Worm (Caenorhabditis elegans): ENCODE measurements around the gene stdh-3.

Gene stdh-3

ce11 chrV:13907557-13908104 is 3.2 kb downstream of the stdh-3 start (continued):
- peak; percentile 81 for TF ChIP-seq ets-4 (GFP tag; optimal IDR thresholded peaks at IDR 0.05)
- no peak; the same call in none of the 2 replicates for TF ChIP-seq F33H1.4 (GFP tag; IDR thresholded peaks at IDR 0.05)
- no peak for TF ChIP-seq hlh-12 (tag; optimal IDR thresholded peaks at IDR 0.05)
- peak; percentile 71 for TF ChIP-seq attf-6 (GFP tag; IDR thresholded peaks at IDR 0.05)
- no peak for TF ChIP-seq efl-1 (GFP tag; optimal IDR thresholded peaks at IDR 0.05)
- peak; percentile 35 for TF ChIP-seq die-1 (tag; optimal IDR thresholded peaks at IDR 0.05)
- TF ChIP-seq lin-40 (tag; optimal IDR thresholded peaks at IDR 0.05): peak; percentile 22
- TF ChIP-seq ceh-79 (tag; optimal IDR thresholded peaks at IDR 0.05): no peak
- TF ChIP-seq nhr-80 (tag; optimal IDR thresholded peaks at IDR 0.05): peak; percentile 47
- peak; percentile 88 for TF ChIP-seq somi-1 (GFP tag; optimal IDR thresholded peaks at IDR 0.05)
- peak; percentile 95 for TF ChIP-seq Y53G8AR.9 (GFP tag; conservative IDR thresholded peaks at IDR 0.05)
- peak; percentile 67 for TF ChIP-seq athp-1 (tag; optimal IDR thresholded peaks at IDR 0.05)
- TF ChIP-seq dpff-1 (tag; optimal IDR thresholded peaks at IDR 0.05): no peak
- TF ChIP-seq F37B4.10 (GFP tag; IDR thresholded peaks at IDR 0.05): peak; percentile 93; the same call in 1 of the 2 replicates
- 0 out of 2 replicates have a peak, but pooled peaks have one; percentile 16 for TF ChIP-seq attf-3 (GFP tag; conservative IDR thresholded peaks at IDR 0.05)
- no peak for TF ChIP-seq aptf-2 (GFP tag; conservative IDR thresholded peaks at IDR 0.05)
- peak; percentile 55 for TF ChIP-seq K12H6.12 (tag; optimal IDR thresholded peaks at IDR 0.05)
- peak; percentile 77 for TF ChIP-seq cebp-1 (GFP tag; IDR thresholded peaks at IDR 0.05)
- TF ChIP-seq cebp-1 (tag; optimal IDR thresholded peaks at IDR 0.05): peak; percentile 94
- TF ChIP-seq B0261.1 (tag; optimal IDR thresholded peaks at IDR 0.05): no peak
- TF ChIP-seq ztf-26 (tag; optimal IDR thresholded peaks at IDR 0.05): peak; percentile 86
- TF ChIP-seq madf-10 (tag; optimal IDR thresholded peaks at IDR 0.05): peak; percentile 64
- TF ChIP-seq cebp-2 (GFP tag; IDR thresholded peaks at IDR 0.05): 0 out of 2 replicates have a peak, but pooled peaks have one; percentile 58
- TF ChIP-seq sea-2 (GFP tag; IDR thresholded peaks at IDR 0.05): peak; percentile 22; the same call in 1 of the 2 replicates
- peak; percentile 98 for TF ChIP-seq repo-1 (tag; optimal IDR thresholded peaks at IDR 0.05)
- TF ChIP-seq xnd-1 (tag; optimal IDR thresholded peaks at IDR 0.05): no peak

- TF ChIP-seq nfyb-1 (GFP tag; IDR thresholded peaks at IDR 0.05) (peak; percentile 64), F33H1.4 (GFP tag; IDR thresholded peaks at IDR 0.05) (no peak), attf-5 (GFP tag; optimal IDR thresholded peaks at IDR 0.05) (no peak), Y95B8A.8 (GFP tag; IDR thresholded peaks at IDR 0.05) (peak; percentile 71; the same call in 1 of the 2 replicates), ztf-28 (GFP tag; IDR thresholded peaks at IDR 0.05) (peak; percentile 33; the same call in 1 of the 2 replicates), Y79H2A.3 (GFP tag; conservative IDR thresholded peaks at IDR 0.05) (peak; percentile 6; the same call in 1 of the 2 replicates), ama-1 (optimal IDR thresholded peaks at IDR 0.05) (peak; percentile 53), ama-1 (GFP tag; optimal IDR thresholded peaks at IDR 0.05) (no peak), K11D2.4 (GFP tag; IDR thresholded peaks at IDR 0.05) (peak; percentile 45), lin-40 (tag; optimal IDR thresholded peaks at IDR 0.05) (no peak), dox-1 (GFP tag; IDR thresholded peaks at IDR 0.05) (peak; percentile 57), pbrm-1 (GFP tag; IDR thresholded peaks at IDR 0.05) (no peak; the same call in 1 of the 2 replicates), Y56A3A.18 (GFP tag; IDR thresholded peaks at IDR 0.05) (peak; percentile 7; the same call in 1 of the 2 replicates), snpc-1.1 (tag; optimal IDR thresholded peaks at IDR 0.05; ENCODE audit: insufficient read depth) (no peak), madf-3 (GFP tag; IDR thresholded peaks at IDR 0.05) (0 out of 2 replicates have a peak, but pooled peaks have one; percentile 27), B0336.3 (GFP tag; IDR thresholded peaks at IDR 0.05) (peak; percentile 15), ZK185.1 (tag; optimal IDR thresholded peaks at IDR 0.05; ENCODE audit: poor library complexity, severe bottlenecking) (no peak), chd-7 (tag; optimal IDR thresholded peaks at IDR 0.05) (peak; percentile 38), hsf-1 (GFP tag; IDR thresholded peaks at IDR 0.05) (no peak), bed-2 (GFP tag; IDR thresholded peaks at IDR 0.05) (no peak), cebp-1 (GFP tag; IDR thresholded peaks at IDR 0.05) (no peak), cebp-1 (tag; optimal IDR thresholded peaks at IDR 0.05) (peak; percentile 29), aptf-2 (GFP tag; conservative IDR thresholded peaks at IDR 0.05) (0 out of 2 replicates have a peak, but pooled peaks have one; percentile 5), athp-1 (tag; optimal IDR thresholded peaks at IDR 0.05) (peak; percentile 1), Y53F4B.3 (GFP tag; IDR thresholded peaks at IDR 0.05) (no peak), gei-17 (GFP tag; optimal IDR thresholded peaks at IDR 0.05) (no peak), F37B4.10 (GFP tag; IDR thresholded peaks at IDR 0.05) (no peak)
These were observed 3.9 kb downstream of the stdh-3 start for ce11 chrV:13908120-13908915.
